Fruit fly (Drosophila melanogaster) Kc167 (cell line): ENCODE results near the gene CG13972.

ENCODE experiments used
- h ChIP-seq: fragments of >200 bp; optimal IDR thresholded peaks from 3 replicates; lab custom pipeline; 2018; ENCODE audit warnings: missing external identifiers
- insv ChIP-seq: fragments of >200 bp; optimal IDR thresholded peaks from 3 replicates; lab custom pipeline; 2018; ENCODE audit warnings: missing external identifiers

- TF ChIP-seq insv (lab: Kevin White, UChicago): no peak
- TF ChIP-seq h (lab: Kevin White, UChicago): no peak
Observed at dm6 chr3R:27552710-27553109, 35.7 kb upstream of the CG13972 start.
